Fruit fly (Drosophila melanogaster): Measurements from ENCODE around the gene CG13760.
A peak's percentile ranks its signal among the peaks of the same experiment; 100 is the strongest.

Gene CG13760

DNA sequence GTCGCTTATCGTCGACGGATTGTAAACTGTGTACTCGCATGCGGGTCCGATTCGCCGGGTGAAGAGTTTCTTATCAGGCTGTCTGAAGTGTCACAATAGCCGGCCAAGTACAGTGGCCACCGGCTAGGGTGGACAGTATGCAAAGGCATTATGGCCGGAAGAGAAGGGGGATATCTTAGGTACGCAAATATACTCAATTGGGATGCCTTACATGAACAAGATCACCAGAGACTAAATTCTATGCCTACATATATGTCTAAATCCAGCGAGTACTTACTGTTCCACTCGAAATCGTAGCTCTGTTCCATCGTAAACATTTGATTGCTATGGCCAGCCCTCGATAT is 8.2 kb upstream of the CG13760 start (continued):
- TF ChIP-seq Asciz (GFP tag; optimal IDR thresholded peaks at IDR 0.05) (peak; percentile 76), ems (GFP tag; optimal IDR thresholded peaks at IDR 0.05) (peak; percentile 83), grn (GFP tag; optimal IDR thresholded peaks at IDR 0.05) (peak; percentile 84), hb (GFP tag; IDR thresholded peaks at IDR 0.05; ENCODE audit: partially characterized antibody) (no peak), CG8924 (tag; optimal IDR thresholded peaks at IDR 0.05) (peak; percentile 85), lola (GFP tag; optimal IDR thresholded peaks at IDR 0.05) (peak in 1 of 3 experiments; percentile 54), Nf-YB (GFP tag; optimal IDR thresholded peaks at IDR 0.05) (peak; percentile 56), rib (GFP tag; IDR thresholded peaks at IDR 0.05) (peak; percentile 97), CG12769 (tag; optimal IDR thresholded peaks at IDR 0.05) (peak; percentile 99), ac (GFP tag; optimal IDR thresholded peaks at IDR 0.05) (peak; percentile 36), CG33213 (GFP tag; optimal IDR thresholded peaks at IDR 0.05) (peak; percentile 91), Gug (GFP tag; IDR thresholded peaks at IDR 0.05) (peak; percentile 96), inv (GFP tag; IDR thresholded peaks at IDR 0.05; ENCODE audit: partially characterized antibody) (no peak), Side (GFP tag; optimal IDR thresholded peaks at IDR 0.05) (peak; percentile 93), CG7987 (GFP tag; optimal IDR thresholded peaks at IDR 0.05) (peak; percentile 55), Hsf (GFP tag; optimal IDR thresholded peaks at IDR 0.05) (peak; percentile 88), BtbVII (GFP tag; optimal IDR thresholded peaks at IDR 0.05) (peak; percentile 93), CG1832 (GFP tag; optimal IDR thresholded peaks at IDR 0.05) (no peak), odd (GFP tag; optimal IDR thresholded peaks at IDR 0.05) (peak; percentile 67), sens-2 (GFP tag; IDR thresholded peaks at IDR 0.05) (peak; percentile 87), bcd (GFP tag; optimal IDR thresholded peaks at IDR 0.05) (peak; percentile 92), ttk (GFP tag; IDR thresholded peaks at IDR 0.05) (peak; percentile 95), sug (tag; optimal IDR thresholded peaks at IDR 0.05) (peak; percentile 99), CG34422 (GFP tag; IDR thresholded peaks at IDR 0.05) (peak; percentile 98), CG4730 (GFP tag; IDR thresholded peaks at IDR 0.05) (peak; percentile 93), bab2 (GFP tag; optimal IDR thresholded peaks at IDR 0.05) (peak; percentile 90), CG4854 (GFP tag; optimal IDR thresholded peaks at IDR 0.05) (peak; percentile 89), disco-r (GFP tag; optimal IDR thresholded peaks at IDR 0.05) (peak; percentile 64), CG17568 (GFP tag; optimal IDR thresholded peaks at IDR 0.05) (no peak), CG3726 (GFP tag; IDR thresholded peaks at IDR 0.05) (peak; percentile 87), CG30020 (tag; optimal IDR thresholded peaks at IDR 0.05) (no peak), ase (GFP tag; IDR thresholded peaks at IDR 0.05) (peak; percentile 88), amos (GFP tag; IDR thresholded peaks at IDR 0.05; ENCODE audit: partially characterized antibody) (no peak), luna (GFP tag; optimal IDR thresholded peaks at IDR 0.05) (peak; percentile 89), CG12219 (GFP tag; optimal IDR thresholded peaks at IDR 0.05) (peak; percentile 92), E2f2 (GFP tag; IDR thresholded peaks at IDR 0.05) (peak; percentile 67), CG10543 (GFP tag; optimal IDR thresholded peaks at IDR 0.05) (peak; percentile 79), wek (GFP tag; optimal IDR thresholded peaks at IDR 0.05) (peak; percentile 68), CG3065 (GFP tag; optimal IDR thresholded peaks at IDR 0.05) (peak; percentile 67), nau (GFP tag; optimal IDR thresholded peaks at IDR 0.05) (no peak), mam (GFP tag; optimal IDR thresholded peaks at IDR 0.05) (peak; percentile 97), ranshi (GFP tag; IDR thresholded peaks at IDR 0.05) (peak; percentile 95), Ravus (GFP tag; IDR thresholded peaks at IDR 0.05) (peak; percentile 82), croc (GFP tag; conservative IDR thresholded peaks at IDR 0.05) (peak; percentile 81), CG15696 (tag; optimal IDR thresholded peaks at IDR 0.05) (peak; percentile 69), CG32772 (GFP tag; IDR thresholded peaks at IDR 0.05) (peak; percentile 93), scrt (GFP tag; optimal IDR thresholded peaks at IDR 0.05) (peak; percentile 87), CG6791 (GFP tag; IDR thresholded peaks at IDR 0.05; ENCODE audit: partially characterized antibody) (no peak), CG11723 (GFP tag; optimal IDR thresholded peaks at IDR 0.05) (peak; percentile 78), maf-S (GFP tag; optimal IDR thresholded peaks at IDR 0.05) (peak; percentile 88), Sry-δ (GFP tag; optimal IDR thresholded peaks at IDR 0.05) (peak; percentile 61)

All from whole organism, embryonic.